Worm (Caenorhabditis elegans) whole organism, early embryonic: ENCODE results near the gene C18A3.7.

Source experiments
- B0310.2 ChIP-seq: sonication (generic microtip); optimal IDR thresholded peaks from 2 replicates; lab custom pipeline; 2016; ENCODE audit warnings: mild to moderate bottlenecking, missing genetic modification characterization, missing compliant biosample characterization
- F13C5.2 ChIP-seq: sonication (generic microtip); optimal IDR thresholded peaks from 2 replicates; lab custom pipeline; 2017; ENCODE audit warnings: mild to moderate bottlenecking, missing genetic modification characterization, inconsistent platforms, missing compliant biosample characterization
- aly-1 ChIP-seq: sonication (generic microtip); optimal IDR thresholded peaks from 2 replicates; lab custom pipeline; 2016; ENCODE audit warnings: missing genetic modification characterization, missing compliant biosample characterization
- ama-1 ChIP-seq: fragments of 150-350 bp; optimal IDR thresholded peaks from 2 replicates; lab custom pipeline; 2014
- ceh-13 ChIP-seq: fragments of 200-800 bp; sonication (Bioruptor generic); optimal IDR thresholded peaks from 2 replicates; lab custom pipeline; 2018; ENCODE audit warnings: mild to moderate bottlenecking, missing genetic modification characterization, missing compliant biosample characterization
- ceh-36 ChIP-seq: sonication (generic microtip); optimal IDR thresholded peaks from 2 replicates; lab custom pipeline; 2016; ENCODE audit warnings: missing genetic modification characterization, inconsistent platforms, missing compliant biosample characterization
- ets-7 ChIP-seq: sonication (generic microtip); optimal IDR thresholded peaks from 2 replicates; lab custom pipeline; 2016; ENCODE audit warnings: missing genotype, missing genetic modification characterization, missing compliant biosample characterization
- flt-1 ChIP-seq: fragments of 200-800 bp; sonication (Bioruptor generic); IDR thresholded peaks from 2 replicates; pipeline ENCODE4 v1.3.6; 2022; ENCODE audit warnings: missing genetic modification characterization, missing compliant biosample characterization
- hmbx-1 ChIP-seq: sonication (generic microtip); optimal IDR thresholded peaks from 2 replicates; lab custom pipeline; 2016; ENCODE audit warnings: mild to moderate bottlenecking, missing genetic modification characterization, missing compliant biosample characterization
- hmg-4 ChIP-seq: fragments of 200-800 bp; sonication (Bioruptor generic); optimal IDR thresholded peaks from 2 replicates; lab custom pipeline; 2018; ENCODE audit warnings: mild to moderate bottlenecking, missing genetic modification characterization, missing compliant biosample characterization
- hnd-1 ChIP-seq: sonication (generic microtip); optimal IDR thresholded peaks from 2 replicates; lab custom pipeline; 2016; ENCODE audit warnings: missing genetic modification characterization, missing compliant biosample characterization
- pes-1 ChIP-seq: fragments of 200-800 bp; sonication (Bioruptor generic); IDR thresholded peaks from 2 replicates; pipeline ENCODE4 v1.3.6; 2022; ENCODE audit warnings: missing genetic modification reagents, missing genetic modification characterization, missing compliant biosample characterization
- scrt-1 ChIP-seq: fragments of 200-800 bp; sonication (Bioruptor generic); IDR thresholded peaks from 2 replicates; pipeline ENCODE4 v1.3.6; 2022; ENCODE audit warnings: missing genetic modification characterization, missing compliant biosample characterization
- sea-1 ChIP-seq: fragments of 200-800 bp; sonication (Bioruptor generic); conservative IDR thresholded peaks from 2 replicates; pipeline ENCODE4 v1.3.6; 2022; ENCODE audit warnings: missing genetic modification characterization, missing compliant biosample characterization
- tbx-11 ChIP-seq: fragments of 200-800 bp; sonication (Bioruptor generic); IDR thresholded peaks from 2 replicates; pipeline ENCODE4 v1.3.6; 2022; ENCODE audit warnings: missing genetic modification characterization, missing compliant biosample characterization
- tbx-37 ChIP-seq: fragments of 200-800 bp; sonication (Bioruptor generic); conservative IDR thresholded peaks from 2 replicates; pipeline ENCODE4 v1.3.6; 2022; ENCODE audit warnings: missing genetic modification reagents, missing genetic modification characterization, missing compliant biosample characterization
- tra-4 ChIP-seq: sonication (generic microtip); optimal IDR thresholded peaks from 2 replicates; lab custom pipeline; 2017; ENCODE audit warnings: missing genetic modification characterization, missing compliant biosample characterization

Gene C18A3.7

DNA sequence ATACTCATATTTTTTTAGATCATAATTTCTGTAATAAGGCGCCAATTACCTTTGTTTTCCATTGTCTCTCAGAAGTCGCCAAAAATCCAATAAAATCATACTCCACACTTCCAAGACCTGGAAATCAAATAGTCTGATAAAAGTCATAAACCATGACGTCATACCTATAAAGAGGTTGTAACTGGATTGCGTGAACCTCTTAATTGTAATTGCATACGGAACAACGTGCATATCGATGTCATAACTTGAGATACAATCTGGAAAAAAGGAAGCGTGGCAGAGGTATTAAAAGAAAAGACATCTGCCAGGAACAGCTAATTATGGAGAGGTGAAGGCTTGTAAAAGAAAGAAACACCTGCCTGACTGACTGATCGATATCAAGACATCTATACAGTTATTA is 14.8 kb upstream of the C18A3.7 start, which contains the start of gene F10C1.9:
TSS of gene F10C1.9 (minus strand) at position 197 of the 400 bp plus-strand sequence.
- no peak for TF ChIP-seq ets-7 (tag; lab: Kevin White, UChicago)
- TF ChIP-seq ceh-13 = no peak
- TF ChIP-seq tbx-11 (GFP tag; lab: Robert Waterston, UW) = no peak
- no peak for TF ChIP-seq tbx-37 (GFP tag; lab: Robert Waterston, UW)
- no peak for TF ChIP-seq B0310.2 (tag; lab: Kevin White, UChicago)
- TF ChIP-seq hnd-1 = no peak
- TF ChIP-seq scrt-1 (GFP tag; lab: Robert Waterston, UW) = no peak
- TF ChIP-seq flt-1 = no peak
- TF ChIP-seq hmbx-1 (tag; lab: Kevin White, UChicago) = no peak
- no peak for TF ChIP-seq pes-1
- TF ChIP-seq ceh-36 (tag; lab: Kevin White, UChicago) = no peak

DNA sequence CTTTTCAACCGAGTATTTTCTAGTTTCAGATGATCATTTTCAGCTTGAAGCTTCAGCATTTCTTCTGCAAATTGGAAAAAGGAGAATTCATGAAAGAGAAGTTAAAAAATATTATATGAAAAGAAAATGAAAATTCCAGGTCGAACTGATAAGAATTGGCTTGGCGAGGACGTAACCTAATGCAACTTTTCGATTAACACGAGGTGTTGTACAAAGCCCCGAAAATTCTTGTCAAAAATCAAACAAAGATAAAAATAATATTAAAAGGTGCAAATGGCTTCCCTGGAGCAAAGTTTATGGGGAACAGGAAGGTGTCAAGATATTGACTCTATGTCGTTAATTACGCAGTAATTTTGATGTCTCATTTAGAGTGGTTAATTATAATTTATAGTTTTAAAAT is 14.1 kb upstream of the C18A3.7 start:
- TF ChIP-seq tbx-11 (GFP tag; lab: Robert Waterston, UW) (no peak), B0310.2 (tag; lab: Kevin White, UChicago) (no peak), hmbx-1 (tag; lab: Kevin White, UChicago) (no peak), aly-1 (tag; lab: Kevin White, UChicago) (no peak), scrt-1 (GFP tag; lab: Robert Waterston, UW) (no peak), ets-7 (tag; lab: Kevin White, UChicago) (no peak), tbx-37 (GFP tag; lab: Robert Waterston, UW) (no peak), ceh-13 (no peak), flt-1 (no peak), sea-1 (GFP tag; lab: Robert Waterston, UW) (no peak), hmg-4 (GFP tag; lab: Kevin White, UChicago) (no peak), tra-4 (no peak), ceh-36 (tag; lab: Kevin White, UChicago) (no peak)

DNA sequence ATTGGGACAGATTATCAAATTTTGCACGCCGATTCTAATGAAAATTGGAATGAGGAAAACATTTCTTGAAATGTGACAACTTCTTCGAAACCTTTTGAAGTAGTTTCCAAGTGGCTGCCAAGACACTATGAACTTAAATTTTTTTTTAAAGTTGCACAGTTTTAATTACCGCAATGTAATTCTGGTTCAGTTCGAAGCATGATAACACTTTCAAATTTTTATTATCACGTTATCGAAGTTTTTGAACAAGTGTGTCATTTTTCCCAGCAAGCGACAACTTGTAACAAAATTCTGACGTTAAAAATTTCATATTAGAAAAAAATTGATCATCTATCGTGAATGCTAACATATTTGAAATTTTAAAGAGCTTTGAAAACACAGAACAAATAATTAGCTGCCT is 12.5 kb upstream of the C18A3.7 start:
- TF ChIP-seq B0310.2 (tag; lab: Kevin White, UChicago) (no peak), tbx-37 (GFP tag; lab: Robert Waterston, UW) (no peak), ceh-36 (tag; lab: Kevin White, UChicago) (no peak), hmbx-1 (tag; lab: Kevin White, UChicago) (no peak), tbx-11 (GFP tag; lab: Robert Waterston, UW) (no peak), hnd-1 (no peak), scrt-1 (GFP tag; lab: Robert Waterston, UW) (no peak), ets-7 (tag; lab: Kevin White, UChicago) (no peak), sea-1 (GFP tag; lab: Robert Waterston, UW) (no peak), aly-1 (tag; lab: Kevin White, UChicago) (no peak), ceh-13 (no peak), tra-4 (no peak), flt-1 (no peak), ama-1 (lab: Kevin White, UChicago) (no peak), F13C5.2 (tag; lab: Kevin White, UChicago) (no peak), hmg-4 (GFP tag; lab: Kevin White, UChicago) (no peak), pes-1 (no peak)

DNA sequence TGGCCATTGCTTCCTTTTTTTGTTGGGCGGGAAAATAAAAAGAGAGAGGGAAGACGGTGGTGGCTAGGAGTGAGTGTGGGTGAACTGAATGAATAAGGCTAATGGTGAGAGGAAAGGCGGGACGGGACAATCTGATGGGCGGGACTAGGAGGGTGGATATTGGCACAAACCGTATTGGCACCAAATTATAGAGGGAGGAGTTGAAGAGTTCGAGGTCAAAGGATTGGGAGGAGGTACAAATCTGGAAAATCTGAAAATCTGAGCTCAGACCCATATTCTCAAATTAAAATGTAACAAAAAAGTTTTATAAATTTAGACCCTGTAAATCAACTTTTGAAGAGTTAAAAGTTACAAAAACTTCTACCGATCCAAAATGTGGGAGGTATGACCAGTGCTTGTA is 8.6 kb upstream of the C18A3.7 start, which contains the start of gene hlh-14:
TSS of gene hlh-14 (minus strand) at position 101 of the 400 bp plus-strand sequence.
- no peak; the same call in 1 of the 2 replicates for TF ChIP-seq scrt-1 (GFP tag; lab: Robert Waterston, UW)

DNA sequence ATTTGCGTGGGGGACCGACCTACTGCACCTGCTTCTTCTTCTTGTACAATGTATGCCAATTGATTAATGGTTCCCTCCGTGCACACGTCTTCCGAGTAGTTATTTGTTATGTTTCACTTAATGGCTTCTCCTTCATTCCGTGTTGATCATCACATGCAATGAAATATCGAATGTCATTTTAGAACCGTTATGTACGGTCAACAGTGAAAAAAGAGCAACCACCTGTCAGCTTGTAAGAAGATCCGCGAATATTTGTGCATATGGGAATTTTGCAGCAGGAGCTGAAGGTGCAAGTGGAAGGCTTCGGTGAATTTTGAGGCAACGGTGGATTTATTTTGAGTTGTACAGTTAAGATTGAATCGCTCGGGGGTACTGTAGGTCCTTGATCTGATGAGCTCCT is 6.4 kb upstream of the C18A3.7 start:
- TF ChIP-seq tbx-37 (GFP tag; lab: Robert Waterston, UW) (no peak), scrt-1 (GFP tag; lab: Robert Waterston, UW) (no peak), hmg-4 (GFP tag; lab: Kevin White, UChicago) (no peak), F13C5.2 (tag; lab: Kevin White, UChicago) (no peak), tra-4 (no peak), sea-1 (GFP tag; lab: Robert Waterston, UW) (no peak), aly-1 (tag; lab: Kevin White, UChicago) (no peak), tbx-11 (GFP tag; lab: Robert Waterston, UW) (no peak), B0310.2 (tag; lab: Kevin White, UChicago) (no peak), pes-1 (no peak), hnd-1 (no peak), ceh-13 (no peak)

DNA sequence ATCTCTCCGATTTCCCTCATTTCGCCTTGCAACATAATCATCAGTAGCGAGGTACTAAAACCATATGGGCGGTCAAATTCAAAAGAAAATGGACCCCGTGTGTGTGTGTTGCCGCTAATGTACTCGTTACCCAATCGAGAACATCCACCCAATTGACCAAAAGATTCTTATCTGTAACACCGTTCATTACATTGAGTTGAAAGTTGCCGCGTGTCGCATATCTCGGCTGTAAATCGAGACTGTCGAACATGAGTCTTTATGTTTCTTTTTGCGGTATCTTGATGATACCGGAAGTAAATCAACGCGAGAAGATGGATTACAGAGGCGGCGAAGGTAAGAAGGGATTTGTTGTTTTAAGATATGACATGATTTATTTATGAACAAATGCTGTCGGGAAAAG is 5.5 kb upstream of the C18A3.7 start:
- TF ChIP-seq hnd-1 (no peak), tbx-11 (GFP tag; lab: Robert Waterston, UW) (no peak), ets-7 (tag; lab: Kevin White, UChicago) (peak; percentile 77), ceh-36 (tag; lab: Kevin White, UChicago) (no peak), hmbx-1 (tag; lab: Kevin White, UChicago) (no peak), ama-1 (lab: Kevin White, UChicago) (no peak), ceh-13 (no peak), tbx-37 (GFP tag; lab: Robert Waterston, UW) (no peak), hmg-4 (GFP tag; lab: Kevin White, UChicago) (no peak)

DNA sequence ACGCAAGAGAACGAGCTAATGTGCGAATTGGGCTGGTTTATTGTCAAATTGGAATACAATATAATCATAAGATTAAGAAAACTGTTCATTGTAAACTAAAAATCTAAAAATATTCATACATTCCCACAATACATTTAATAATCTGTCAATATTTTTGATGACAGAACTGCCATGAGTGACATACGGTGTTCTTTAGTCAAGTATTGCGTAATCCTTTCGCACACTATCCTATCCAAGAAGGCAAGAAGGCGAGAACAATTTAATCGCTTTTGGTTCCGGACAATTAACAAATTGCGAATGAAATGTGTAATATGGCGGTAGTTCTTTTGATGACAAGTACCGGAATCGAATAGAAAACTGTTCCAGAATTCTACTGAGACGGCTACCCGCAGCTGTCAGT is 4.6 kb upstream of the C18A3.7 start:
- TF ChIP-seq sea-1 (GFP tag; lab: Robert Waterston, UW) (no peak), hnd-1 (no peak), tra-4 (no peak), scrt-1 (GFP tag; lab: Robert Waterston, UW) (no peak), hmg-4 (GFP tag; lab: Kevin White, UChicago) (no peak), aly-1 (tag; lab: Kevin White, UChicago) (no peak), ama-1 (lab: Kevin White, UChicago) (no peak), flt-1 (no peak)

DNA sequence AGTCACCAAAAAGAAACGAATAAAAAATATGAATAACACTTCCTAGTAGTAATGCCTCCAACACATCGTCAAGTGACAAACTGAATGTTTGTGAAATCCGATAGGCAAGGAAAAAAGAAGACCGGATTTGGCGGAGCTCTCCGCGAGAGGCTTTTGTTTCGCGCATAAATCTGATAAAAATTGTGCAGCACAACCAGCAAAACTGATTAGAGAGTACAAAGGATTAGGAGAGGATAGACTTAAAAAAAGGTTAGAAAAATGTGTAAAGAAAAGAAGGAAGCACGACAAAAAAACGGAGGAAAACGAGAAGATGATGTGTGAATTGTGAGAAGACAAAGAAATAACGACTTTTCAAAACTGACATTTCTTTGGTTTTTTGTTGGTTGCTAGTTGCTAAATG is 2.5 kb downstream of the C18A3.7 start, which contains the start of gene rab-3:
TSS of gene rab-3 (minus strand) at position 147 of the 400 bp plus-strand sequence.
- TF ChIP-seq ets-7 (tag; lab: Kevin White, UChicago) (no peak), ceh-13 (no peak), B0310.2 (tag; lab: Kevin White, UChicago) (no peak), hmg-4 (GFP tag; lab: Kevin White, UChicago) (no peak), aly-1 (tag; lab: Kevin White, UChicago) (no peak), tbx-11 (GFP tag; lab: Robert Waterston, UW) (no peak), hmbx-1 (tag; lab: Kevin White, UChicago) (no peak), sea-1 (GFP tag; lab: Robert Waterston, UW) (no peak), ceh-36 (tag; lab: Kevin White, UChicago) (no peak), F13C5.2 (tag; lab: Kevin White, UChicago) (no peak), pes-1 (no peak), scrt-1 (GFP tag; lab: Robert Waterston, UW) (no peak), hnd-1 (no peak), tra-4 (no peak), flt-1 (no peak), tbx-37 (GFP tag; lab: Robert Waterston, UW) (no peak), ama-1 (lab: Kevin White, UChicago) (no peak)
